Fruit fly (Drosophila melanogaster) whole organism, embryonic: ENCODE measurements around the gene mRpL19.
A peak's percentile ranks its signal among the peaks of the same experiment; 100 is the strongest.

ENCODE experiments used
- Asciz ChIP-seq: fragments of 200-800 bp; sonication (Bioruptor generic); optimal IDR thresholded peaks from 2 replicates; lab custom pipeline; 2017; ENCODE audit warnings: missing biosample characterization, mild to moderate bottlenecking, missing genetic modification characterization, missing genetic modification reagents
- BtbVII ChIP-seq: fragments of 200-800 bp; sonication (Bioruptor generic); optimal IDR thresholded peaks from 3 replicates; lab custom pipeline; 2017; ENCODE audit warnings: missing biosample characterization, mild to moderate bottlenecking, missing genetic modification characterization
- CG10431 ChIP-seq: fragments of 200-800 bp; sonication (Bioruptor generic); optimal IDR thresholded peaks from 3 replicates; lab custom pipeline; 2018; ENCODE audit warnings: missing biosample characterization, mild to moderate bottlenecking, missing genetic modification characterization
- CG10565 ChIP-seq: fragments of 200-800 bp; sonication (Bioruptor generic); optimal IDR thresholded peaks from 3 replicates; lab custom pipeline; 2016; ENCODE audit warnings: missing biosample characterization, mild to moderate bottlenecking, missing genetic modification characterization
- CG14014 ChIP-seq: fragments of 200-800 bp; sonication (Bioruptor generic); IDR thresholded peaks from 2 replicates; pipeline ENCODE4 v1.3.6; 2022; ENCODE audit warnings: missing biosample characterization, missing genetic modification characterization
- CG14965 ChIP-seq: fragments of 200-800 bp; sonication (Bioruptor generic); optimal IDR thresholded peaks from 2 replicates; lab custom pipeline; 2016; ENCODE audit warnings: missing biosample characterization, missing genetic modification characterization, borderline replicate concordance
- CG15011 ChIP-seq: fragments of 200-800 bp; sonication (Bioruptor generic); optimal IDR thresholded peaks from 3 replicates; lab custom pipeline; 2018; ENCODE audit warnings: missing biosample characterization, mild to moderate bottlenecking, missing genetic modification characterization
- CG15479 ChIP-seq: fragments of 200-800 bp; sonication (Bioruptor generic); optimal IDR thresholded peaks from 3 replicates; lab custom pipeline; 2019; ENCODE audit warnings: missing biosample characterization, mild to moderate bottlenecking, missing genetic modification characterization, moderate library complexity
- CG1602 ChIP-seq: fragments of 200-800 bp; sonication (Bioruptor generic); optimal IDR thresholded peaks from 3 replicates; lab custom pipeline; 2016; ENCODE audit warnings: missing biosample characterization, missing genetic modification characterization
- CG16779 ChIP-seq: fragments of 200-800 bp; sonication (Bioruptor generic); IDR thresholded peaks from 2 replicates; pipeline ENCODE4 v1.3.6; 2022; ENCODE audit warnings: missing biosample characterization, missing genetic modification characterization
- CG16815 ChIP-seq: fragments of 200-800 bp; sonication (Bioruptor generic); optimal IDR thresholded peaks from 3 replicates; lab custom pipeline; 2017; ENCODE audit warnings: missing biosample characterization, mild to moderate bottlenecking, missing genetic modification characterization
- CG16863 ChIP-seq: fragments of 200-800 bp; sonication (Bioruptor generic); optimal IDR thresholded peaks from 3 replicates; lab custom pipeline; 2016; ENCODE audit warnings: missing biosample characterization, missing genetic modification characterization
- CG18599 ChIP-seq: fragments of 200-800 bp; sonication (Bioruptor generic); optimal IDR thresholded peaks from 3 replicates; lab custom pipeline; 2017; ENCODE audit warnings: missing biosample characterization, missing genetic modification characterization, mild to moderate bottlenecking, moderate library complexity, missing genetic modification reagents
- CG2889 ChIP-seq: fragments of 200-800 bp; sonication (Bioruptor generic); IDR thresholded peaks from 3 replicates; pipeline ENCODE4 v1.3.6; 2022; ENCODE audit warnings: missing biosample characterization, missing genetic modification characterization
- CG3065 ChIP-seq: fragments of 200-800 bp; sonication (Bioruptor generic); optimal IDR thresholded peaks from 2 replicates; lab custom pipeline; 2016; ENCODE audit warnings: missing biosample characterization, missing genetic modification characterization
- CG31441 ChIP-seq: fragments of 200-800 bp; sonication (Bioruptor generic); IDR thresholded peaks from 2 replicates; pipeline ENCODE4 v1.3.6; 2022; ENCODE audit warnings: missing biosample characterization, missing genetic modification characterization
- CG32767 ChIP-seq: fragments of 200-800 bp; sonication (Bioruptor generic); IDR thresholded peaks from 2 replicates; pipeline ENCODE4 v1.3.6; 2022; ENCODE audit warnings: missing biosample characterization, missing genetic modification characterization
- CG33213 ChIP-seq: fragments of 200-800 bp; sonication (Bioruptor generic); optimal IDR thresholded peaks from 3 replicates; lab custom pipeline; 2016; ENCODE audit warnings: missing biosample characterization, missing genetic modification characterization
- CG4617 ChIP-seq: fragments of 200-800 bp; sonication (Bioruptor generic); optimal IDR thresholded peaks from 3 replicates; lab custom pipeline; 2016; ENCODE audit warnings: missing biosample characterization, missing genetic modification characterization, borderline replicate concordance
- CG5245 ChIP-seq: fragments of 200-800 bp; sonication (Bioruptor generic); optimal IDR thresholded peaks from 3 replicates; lab custom pipeline; 2016; ENCODE audit warnings: missing biosample characterization, missing genetic modification characterization
- CG6654 ChIP-seq: fragments of 200-800 bp; sonication (Bioruptor generic); optimal IDR thresholded peaks from 2 replicates; lab custom pipeline; 2017; ENCODE audit warnings: missing biosample characterization, mild to moderate bottlenecking, missing genetic modification characterization
- CG7928 ChIP-seq: fragments of 200-800 bp; sonication (Bioruptor generic); optimal IDR thresholded peaks from 2 replicates; lab custom pipeline; 2017; ENCODE audit warnings: missing biosample characterization, mild to moderate bottlenecking, missing genetic modification characterization
- CG7963 ChIP-seq: fragments of 200-800 bp; sonication (Bioruptor generic); IDR thresholded peaks from 3 replicates; pipeline ENCODE4 v1.3.6; 2022; ENCODE audit warnings: missing biosample characterization, missing genetic modification characterization; ENCODE audit not compliant: partially characterized antibody
- CG9609 ChIP-seq: fragments of 200-800 bp; sonication (Bioruptor generic); optimal IDR thresholded peaks from 3 replicates; lab custom pipeline; 2016; ENCODE audit warnings: missing biosample characterization, missing genetic modification characterization
- CG9932 ChIP-seq: fragments of 200-800 bp; sonication (Bioruptor generic); IDR thresholded peaks from 2 replicates; pipeline ENCODE4 v1.3.6; 2022; ENCODE audit warnings: missing biosample characterization, missing genetic modification characterization
- CHES-1-like ChIP-seq: fragments of 200-800 bp; sonication (Bioruptor generic); optimal IDR thresholded peaks from 2 replicates; lab custom pipeline; 2016; ENCODE audit warnings: missing biosample characterization, missing genetic modification characterization
- Dll ChIP-seq: fragments of 200-800 bp; sonication (Bioruptor generic); IDR thresholded peaks from 4 replicates; pipeline ENCODE4 v1.3.6; 2022; ENCODE audit warnings: missing biosample characterization, missing genetic modification characterization; ENCODE audit not compliant: partially characterized antibody
- Doc3 ChIP-seq: fragments of 200-800 bp; sonication (Bioruptor generic); IDR thresholded peaks from 3 replicates; pipeline ENCODE4 v1.3.6; 2022; ENCODE audit warnings: missing biosample characterization, missing genetic modification characterization; ENCODE audit not compliant: partially characterized antibody
- E2f1 ChIP-seq: fragments of 200-800 bp; sonication (Bioruptor generic); IDR thresholded peaks from 2 replicates; pipeline ENCODE4 v1.3.6; 2022; ENCODE audit warnings: missing biosample characterization, missing genetic modification characterization
- Hmr ChIP-seq: fragments of 200-800 bp; sonication (Bioruptor generic); optimal IDR thresholded peaks from 3 replicates; lab custom pipeline; 2017; ENCODE audit warnings: mild to moderate bottlenecking, missing biosample characterization, missing genetic modification reagents, missing genetic modification characterization
- Lim3 ChIP-seq: fragments of 200-800 bp; sonication (Bioruptor generic); IDR thresholded peaks from 2 replicates; pipeline ENCODE4 v1.3.6; 2022; ENCODE audit warnings: missing biosample characterization, missing genetic modification characterization
- MBD-R2 ChIP-seq: fragments of 200-800 bp; sonication (Bioruptor generic); IDR thresholded peaks from 2 replicates; pipeline ENCODE4 v1.3.6; 2022; ENCODE audit warnings: missing biosample characterization, missing genetic modification characterization
- Mrtf ChIP-seq: fragments of 200-800 bp; sonication (Bioruptor generic); IDR thresholded peaks from 3 replicates; pipeline ENCODE4 v1.3.6; 2022; ENCODE audit warnings: missing biosample characterization, missing genetic modification characterization
- Nf-YB ChIP-seq: fragments of 200-800 bp; sonication (Bioruptor generic); optimal IDR thresholded peaks from 3 replicates; lab custom pipeline; 2019; ENCODE audit warnings: missing biosample characterization, mild to moderate bottlenecking, missing genetic modification characterization, moderate library complexity
- Six4 ChIP-seq: fragments of 200-800 bp; sonication (Bioruptor generic); optimal IDR thresholded peaks from 2 replicates; lab custom pipeline; 2016; ENCODE audit warnings: missing biosample characterization, missing genetic modification characterization
- Sry-δ ChIP-seq: fragments of 200-800 bp; sonication (Bioruptor generic); optimal IDR thresholded peaks from 2 replicates; lab custom pipeline; 2016; ENCODE audit warnings: missing biosample characterization, missing genetic modification characterization
- TFAM ChIP-seq: fragments of 200-800 bp; sonication (Bioruptor generic); optimal IDR thresholded peaks from 2 replicates; lab custom pipeline; 2017; ENCODE audit warnings: missing biosample characterization, missing genetic modification characterization, inconsistent platforms
- aop ChIP-seq: fragments of 200-800 bp; sonication (Bioruptor generic); IDR thresholded peaks from 2 replicates; pipeline ENCODE4 v1.3.6; 2022; ENCODE audit warnings: missing biosample characterization, missing genetic modification characterization
- ase ChIP-seq: fragments of 200-800 bp; sonication (Bioruptor generic); IDR thresholded peaks from 3 replicates; pipeline ENCODE4 v1.3.6; 2022; ENCODE audit warnings: missing biosample characterization, missing genetic modification characterization
- gcm2 ChIP-seq: fragments of 200-800 bp; sonication (Bioruptor generic); optimal IDR thresholded peaks from 2 replicates; lab custom pipeline; 2016; ENCODE audit warnings: missing biosample characterization, missing genetic modification characterization
- gfzf ChIP-seq: fragments of 200-800 bp; sonication (Bioruptor generic); optimal IDR thresholded peaks from 2 replicates; lab custom pipeline; 2016; ENCODE audit warnings: missing biosample characterization, mild to moderate bottlenecking, missing genetic modification characterization, moderate library complexity
- luna ChIP-seq: fragments of 200-800 bp; sonication (Bioruptor generic); optimal IDR thresholded peaks from 2 replicates; lab custom pipeline; 2016; ENCODE audit warnings: missing biosample characterization, missing genetic modification characterization
- mirr ChIP-seq: fragments of 200-800 bp; sonication (Bioruptor generic); optimal IDR thresholded peaks from 3 replicates; lab custom pipeline; 2018; ENCODE audit warnings: missing biosample characterization, mild to moderate bottlenecking, missing genetic modification characterization
- mld ChIP-seq: fragments of 200-800 bp; sonication (Bioruptor generic); IDR thresholded peaks from 3 replicates; pipeline ENCODE4 v1.3.6; 2022; ENCODE audit warnings: missing biosample characterization, missing genetic modification characterization; ENCODE audit not compliant: partially characterized antibody
- nerfin-2 ChIP-seq: fragments of 200-800 bp; sonication (Bioruptor generic); IDR thresholded peaks from 2 replicates; pipeline ENCODE4 v1.3.6; 2022; ENCODE audit warnings: missing biosample characterization, missing genetic modification characterization; ENCODE audit not compliant: partially characterized antibody
- sens ChIP-seq: fragments of 200-800 bp; sonication (Bioruptor generic); peaks from one replicate; lab custom pipeline; 2016; ENCODE audit warnings: missing biosample characterization, missing genetic modification characterization
- sob ChIP-seq: fragments of 200-800 bp; sonication (Bioruptor generic); IDR thresholded peaks from 2 replicates; pipeline ENCODE4 v1.3.6; 2022; ENCODE audit warnings: missing biosample characterization, missing genetic modification characterization
- tna ChIP-seq: fragments of 200-800 bp; sonication (Bioruptor generic); IDR thresholded peaks from 2 replicates; pipeline ENCODE4 v1.3.6; 2022; ENCODE audit warnings: missing biosample characterization, missing genetic modification characterization; ENCODE audit not compliant: partially characterized antibody
- zen2 ChIP-seq: fragments of 200-800 bp; sonication (Bioruptor generic); IDR thresholded peaks from 3 replicates; pipeline ENCODE4 v1.3.6; 2022; ENCODE audit warnings: missing biosample characterization, missing genetic modification characterization; ENCODE audit not compliant: partially characterized antibody
- zfh2 ChIP-seq: fragments of 200-800 bp; sonication (Bioruptor generic); optimal IDR thresholded peaks from 2 replicates; lab custom pipeline; 2016; ENCODE audit warnings: missing biosample characterization, missing genetic modification characterization

Gene mRpL19

dm6 chr3R:8652731-8653130, 21.2 kb upstream of the mRpL19 start, which contains the start of the genes Sys1 and Dhod (continued):
- peak; percentile 46; the same call in 1 of the 3 replicates for TF ChIP-seq CG7963 (GFP tag; lab: Robert Waterston, UW)
- TF ChIP-seq Sry-δ, result peak; percentile 90
- TF ChIP-seq CG7928 (GFP tag; lab: Kevin White, UChicago), result peak; percentile 69
- TF ChIP-seq CG3065 (GFP tag; lab: Kevin White, UChicago), result no peak
- peak; percentile 36 for TF ChIP-seq CG5245
- peak; percentile 16 for TF ChIP-seq CG16815 (GFP tag; lab: Kevin White, UChicago)
- 0 out of 3 replicates have a peak, but pooled peaks have one; percentile 10 for TF ChIP-seq mld (GFP tag; lab: Robert Waterston, UW)
- peak; percentile 83; the same call in 2 of the 3 replicates for TF ChIP-seq zen2 (GFP tag; lab: Robert Waterston, UW)
- TF ChIP-seq Dll (GFP tag; lab: Robert Waterston, UW), result peak; percentile 93
- TF ChIP-seq sens (GFP tag; lab: Kevin White, UChicago), result peak; percentile 96
- TF ChIP-seq CG4617, result peak; percentile 86
- peak; percentile 64; the same call in 1 of the 2 replicates for TF ChIP-seq nerfin-2
- TF ChIP-seq Lim3 (GFP tag; lab: Robert Waterston, UW), result no peak
- TF ChIP-seq CG14965 (GFP tag; lab: Kevin White, UChicago), result no peak
- TF ChIP-seq CG33213 (GFP tag; lab: Kevin White, UChicago), result peak; percentile 48
- TF ChIP-seq CG16863 (GFP tag; lab: Kevin White, UChicago), result peak; percentile 58
- peak; percentile 62; the same call in 1 of the 2 replicates for TF ChIP-seq tna (GFP tag; lab: Robert Waterston, UW)
- peak; percentile 65; the same call in 1 of the 2 replicates for TF ChIP-seq CG32767 (GFP tag; lab: Robert Waterston, UW)
- peak; percentile 85 for TF ChIP-seq MBD-R2 (GFP tag; lab: Robert Waterston, UW)
- TF ChIP-seq Doc3 (GFP tag; lab: Robert Waterston, UW), result peak; percentile 87
- peak; percentile 65 for TF ChIP-seq CHES-1-like (GFP tag; lab: Kevin White, UChicago)
- no peak for TF ChIP-seq CG16779 (GFP tag; lab: Robert Waterston, UW)
- TF ChIP-seq CG15479 (GFP tag; lab: Kevin White, UChicago), result no peak
- no peak for TF ChIP-seq Nf-YB (GFP tag; lab: Kevin White, UChicago)
- TF ChIP-seq aop (GFP tag; lab: Robert Waterston, UW), result no peak
- TF ChIP-seq CG18599 (GFP tag; lab: Kevin White, UChicago), result peak; percentile 48
- no peak for TF ChIP-seq Mrtf (GFP tag; lab: Robert Waterston, UW)
- no peak for TF ChIP-seq CG10565 (GFP tag; lab: Kevin White, UChicago)
- TF ChIP-seq CG10431 (GFP tag; lab: Kevin White, UChicago), result no peak
- TF ChIP-seq CG2889, result peak; percentile 44; the same call in 2 of the 3 replicates
- peak; percentile 85 for TF ChIP-seq zfh2
- TF ChIP-seq sob (GFP tag; lab: Robert Waterston, UW), result peak; percentile 78
- TF ChIP-seq gfzf (GFP tag; lab: Kevin White, UChicago), result peak; percentile 16
- TF ChIP-seq gcm2 (GFP tag; lab: Kevin White, UChicago), result no peak
- peak; percentile 71 for TF ChIP-seq ase (GFP tag; lab: Robert Waterston, UW)
- TF ChIP-seq CG15011 (GFP tag; lab: Kevin White, UChicago), result no peak
- TF ChIP-seq CG14014 (GFP tag; lab: Robert Waterston, UW), result peak; percentile 59; the same call in 1 of the 2 replicates
- TF ChIP-seq Six4 (GFP tag; lab: Kevin White, UChicago), result peak; percentile 47
- peak; percentile 44 for TF ChIP-seq CG1602 (GFP tag; lab: Kevin White, UChicago)
- TF ChIP-seq Asciz, result no peak
- no peak for TF ChIP-seq luna (GFP tag; lab: Kevin White, UChicago)
- TF ChIP-seq mirr (GFP tag; lab: Kevin White, UChicago), result no peak
- TF ChIP-seq CG9609 (GFP tag; lab: Kevin White, UChicago), result peak; percentile 67
- TF ChIP-seq E2f1 (GFP tag; lab: Robert Waterston, UW), result peak; percentile 38; the same call in 1 of the 2 replicates
- TF ChIP-seq TFAM (GFP tag; lab: Kevin White, UChicago), result no peak
- TF ChIP-seq CG9932 (GFP tag; lab: Robert Waterston, UW), result peak; percentile 85
- no peak for TF ChIP-seq BtbVII (GFP tag; lab: Kevin White, UChicago)
- no peak for TF ChIP-seq CG6654
- TF ChIP-seq Hmr (GFP tag; lab: Kevin White, UChicago), result peak; percentile 60
- TF ChIP-seq CG31441 (GFP tag; lab: Robert Waterston, UW), result peak; percentile 45; the same call in 1 of the 2 replicates
